Worm (Caenorhabditis elegans) whole organism, young adult: ENCODE measurements around the gene ZK742.4.

Source experiments
- B0019.2 ChIP-seq: fragments of 200-800 bp; sonication (Bioruptor generic); conservative IDR thresholded peaks from 2 replicates; pipeline ENCODE4 v1.3.6; 2022; ENCODE audit warnings: missing genetic modification reagents, missing genetic modification characterization, missing compliant biosample characterization
- B0035.1 ChIP-seq: sonication (generic microtip); optimal IDR thresholded peaks from 2 replicates; lab custom pipeline; 2016; ENCODE audit warnings: missing genetic modification characterization, mild to moderate bottlenecking, missing compliant biosample characterization, missing genotype, missing genetic modification reagents
- B0336.3 ChIP-seq: fragments of 200-800 bp; sonication (Bioruptor generic); IDR thresholded peaks from 2 replicates; pipeline ENCODE4 v1.3.6; 2022; ENCODE audit warnings: missing genetic modification characterization, missing compliant biosample characterization
- C17E4.6 ChIP-seq: fragments of 200-800 bp; sonication (Bioruptor generic); IDR thresholded peaks from 2 replicates; pipeline ENCODE4 v1.3.6; 2022; ENCODE audit warnings: missing genetic modification reagents, missing genetic modification characterization, missing compliant biosample characterization
- D2030.7 ChIP-seq: fragments of 200-800 bp; sonication (Bioruptor generic); IDR thresholded peaks from 2 replicates; pipeline ENCODE4 v1.3.6; 2022; ENCODE audit warnings: missing genetic modification reagents, missing genetic modification characterization, missing compliant biosample characterization
- F33H1.4 ChIP-seq: fragments of 200-800 bp; sonication (Bioruptor generic); IDR thresholded peaks from 2 replicates; pipeline ENCODE4 v1.3.6; 2022; ENCODE audit warnings: missing genetic modification reagents, missing genetic modification characterization, missing compliant biosample characterization
- F39B2.1 ChIP-seq: fragments of 200-800 bp; sonication (Bioruptor generic); IDR thresholded peaks from 2 replicates; pipeline ENCODE4 v1.3.6; 2022; ENCODE audit warnings: missing genetic modification reagents, missing genetic modification characterization, missing compliant biosample characterization
- F57A8.1 ChIP-seq: fragments of 200-800 bp; sonication (Bioruptor generic); optimal IDR thresholded peaks from 2 replicates; lab custom pipeline; 2018; ENCODE audit warnings: mild to moderate bottlenecking, missing genetic modification characterization, moderate library complexity, missing compliant biosample characterization
- T07F8.4 ChIP-seq: sonication (generic microtip); optimal IDR thresholded peaks from 2 replicates; lab custom pipeline; 2016; ENCODE audit warnings: mild to moderate bottlenecking, missing genetic modification characterization, moderate library complexity, missing compliant biosample characterization
- Y79H2A.3 ChIP-seq: fragments of 200-800 bp; sonication (Bioruptor generic); conservative IDR thresholded peaks from 2 replicates; pipeline ENCODE4 v1.3.6; 2022; ENCODE audit warnings: missing genetic modification reagents, missing genetic modification characterization, missing compliant biosample characterization
- ama-1 ChIP-seq, 3 experiments: fragments of 150-350 bp in 1 of 3; sonication (generic microtip) in 2 of 3; optimal IDR thresholded peaks; 2 replicates each; lab custom pipeline; 2014 to 2018; ENCODE audit warnings: missing biosample characterization in 2 of 3, missing genetic modification characterization in 2 of 3, missing genetic modification reagents in 2 of 3
- aptf-2 ChIP-seq: fragments of 200-800 bp; sonication (Bioruptor generic); conservative IDR thresholded peaks from 2 replicates; pipeline ENCODE4 v1.3.6; 2022; ENCODE audit warnings: missing genetic modification reagents, missing genetic modification characterization, missing compliant biosample characterization
- aptf-3 ChIP-seq: fragments of 200-800 bp; sonication (Bioruptor generic); IDR thresholded peaks from 2 replicates; pipeline ENCODE4 v1.3.6; 2022; ENCODE audit warnings: missing genetic modification characterization, missing compliant biosample characterization
- atf-7 ChIP-seq: sonication (generic microtip); optimal IDR thresholded peaks from 2 replicates; lab custom pipeline; 2017; ENCODE audit warnings: mild to moderate bottlenecking, missing genetic modification characterization, missing compliant biosample characterization
- attf-6 ChIP-seq: fragments of 200-800 bp; sonication (Bioruptor generic); IDR thresholded peaks from 2 replicates; pipeline ENCODE4 v1.3.6; 2022; ENCODE audit warnings: missing genetic modification reagents, missing genetic modification characterization, missing compliant biosample characterization
- cebp-1 ChIP-seq, 2 experiments: fragments of 200-800 bp in 1 of 2; sonication (Bioruptor generic) in 1 of 2; sonication (generic microtip) in 1 of 2; IDR thresholded peaks in 1 of 2; optimal IDR thresholded peaks in 1 of 2; 2 replicates each; pipeline versions ENCODE4 v1.3.6 to Lab custom; 2017 to 2022; ENCODE audit warnings: missing compliant biosample characterization in 2 of 2, missing genetic modification characterization in 2 of 2, mild to moderate bottlenecking in 1 of 2, missing genetic modification reagents in 1 of 2, moderate library complexity in 1 of 2
- ceh-100 ChIP-seq: fragments of 200-800 bp; sonication (Bioruptor generic); IDR thresholded peaks from 2 replicates; pipeline ENCODE4 v1.3.6; 2022; ENCODE audit warnings: missing genetic modification reagents, missing genetic modification characterization, missing compliant biosample characterization
- ceh-40 ChIP-seq: fragments of 200-800 bp; sonication (Bioruptor generic); IDR thresholded peaks from 2 replicates; pipeline ENCODE4 v1.3.6; 2022; ENCODE audit warnings: missing genetic modification characterization, missing compliant biosample characterization
- dox-1 ChIP-seq: fragments of 200-800 bp; sonication (Bioruptor generic); IDR thresholded peaks from 2 replicates; pipeline ENCODE4 v1.3.6; 2022; ENCODE audit warnings: missing genetic modification reagents, missing genetic modification characterization, missing compliant biosample characterization
- efl-1 ChIP-seq: fragments of 150-350 bp; optimal IDR thresholded peaks from 2 replicates; lab custom pipeline; 2014; ENCODE audit warnings: missing biosample characterization, missing genetic modification reagents, missing genetic modification characterization
- hlh-26 ChIP-seq: fragments of 200-800 bp; sonication (Bioruptor generic); conservative IDR thresholded peaks from 2 replicates; pipeline ENCODE4 v1.3.6; 2022; ENCODE audit warnings: missing genetic modification reagents, missing genetic modification characterization, missing compliant biosample characterization
- hmg-1.2 ChIP-seq: fragments of 200-800 bp; sonication (Bioruptor generic); IDR thresholded peaks from 2 replicates; pipeline ENCODE4 v1.3.6; 2022; ENCODE audit warnings: missing genetic modification reagents, missing genetic modification characterization, missing compliant biosample characterization
- hmg-20 ChIP-seq: fragments of 200-800 bp; sonication (Bioruptor generic); IDR thresholded peaks from 2 replicates; pipeline ENCODE4 v1.3.6; 2022; ENCODE audit warnings: missing genetic modification reagents, missing genetic modification characterization, missing compliant biosample characterization
- hrde-1 ChIP-seq: sonication (generic microtip); optimal IDR thresholded peaks from 2 replicates; lab custom pipeline; 2016; ENCODE audit warnings: missing genetic modification characterization, mild to moderate bottlenecking, missing compliant biosample characterization, moderate library complexity, missing genotype, missing genetic modification reagents, borderline replicate concordance
- hsf-1 ChIP-seq: fragments of 200-800 bp; sonication (Bioruptor generic); IDR thresholded peaks from 2 replicates; pipeline ENCODE4 v1.3.6; 2022; ENCODE audit warnings: missing genetic modification reagents, missing genetic modification characterization, missing compliant biosample characterization
- lag-1 ChIP-seq: fragments of 200-800 bp; sonication (Bioruptor generic); IDR thresholded peaks from 2 replicates; pipeline ENCODE4 v1.3.6; 2022; ENCODE audit warnings: missing genetic modification reagents, missing genetic modification characterization, missing compliant biosample characterization
- let-526 ChIP-seq: fragments of 200-800 bp; sonication (Bioruptor generic); IDR thresholded peaks from 2 replicates; pipeline ENCODE4 v1.3.6; 2022; ENCODE audit warnings: missing genetic modification reagents, missing genetic modification characterization, missing compliant biosample characterization
- lin-26 ChIP-seq: fragments of 200-800 bp; sonication (Bioruptor generic); IDR thresholded peaks from 2 replicates; pipeline ENCODE4 v1.3.6; 2022; ENCODE audit warnings: missing genetic modification reagents, missing genetic modification characterization, missing compliant biosample characterization
- lin-40 ChIP-seq: sonication (generic microtip); optimal IDR thresholded peaks from 2 replicates; lab custom pipeline; 2016; ENCODE audit warnings: missing genetic modification characterization, mild to moderate bottlenecking, missing compliant biosample characterization, missing genotype, missing genetic modification reagents
- lin-54 ChIP-seq: fragments of 200-800 bp; sonication (Bioruptor generic); optimal IDR thresholded peaks from 2 replicates; lab custom pipeline; 2018; ENCODE audit warnings: mild to moderate bottlenecking, missing genetic modification characterization, missing compliant biosample characterization
- madf-6 ChIP-seq: fragments of 200-800 bp; sonication (Bioruptor generic); IDR thresholded peaks from 2 replicates; pipeline ENCODE4 v1.3.6; 2022; ENCODE audit warnings: missing genetic modification reagents, missing genetic modification characterization, missing compliant biosample characterization
- mcd-1 ChIP-seq: fragments of 200-800 bp; sonication (Bioruptor generic); IDR thresholded peaks from 2 replicates; pipeline ENCODE4 v1.3.6; 2022; ENCODE audit warnings: missing genetic modification reagents, missing genetic modification characterization, missing compliant biosample characterization
- mes-4 ChIP-seq: sonication (generic microtip); optimal IDR thresholded peaks from 2 replicates; lab custom pipeline; 2016; ENCODE audit warnings: missing genotype, missing genetic modification characterization, missing compliant biosample characterization
- nfya-1 ChIP-seq: sonication (generic microtip); optimal IDR thresholded peaks from 2 replicates; lab custom pipeline; 2017; ENCODE audit warnings: antibody characterized with exemption, missing compliant biosample characterization, missing genetic modification characterization, borderline replicate concordance; ENCODE audit not compliant: insufficient read depth
- nfyb-1 ChIP-seq: fragments of 200-800 bp; sonication (Bioruptor generic); IDR thresholded peaks from 2 replicates; pipeline ENCODE4 v1.3.6; 2022; ENCODE audit warnings: missing genetic modification reagents, missing genetic modification characterization, missing compliant biosample characterization
- nhr-120 ChIP-seq: fragments of 200-800 bp; sonication (Bioruptor generic); IDR thresholded peaks from 2 replicates; pipeline ENCODE4 v1.3.6; 2022; ENCODE audit warnings: missing genetic modification characterization, missing compliant biosample characterization
- sdz-38 ChIP-seq: sonication (generic microtip); optimal IDR thresholded peaks from 2 replicates; lab custom pipeline; 2016; ENCODE audit warnings: missing genotype, missing genetic modification characterization, missing compliant biosample characterization
- snpc-1.1 ChIP-seq: sonication (generic microtip); optimal IDR thresholded peaks from 2 replicates; lab custom pipeline; 2017; ENCODE audit warnings: missing genetic modification characterization, mild to moderate bottlenecking, missing compliant biosample characterization, antibody characterized with exemption, moderate library complexity, missing genotype, missing genetic modification reagents; ENCODE audit not compliant: insufficient read depth
- snpc-4 ChIP-seq, 5 experiments: fragments of 150-350 bp in 1 of 5; sonication (generic microtip) in 4 of 5; optimal IDR thresholded peaks; 2 replicates each; lab custom pipeline; 2014 to 2018; ENCODE audit warnings: missing genetic modification characterization in 5 of 5, missing biosample characterization in 3 of 5, antibody characterized with exemption in 2 of 5, mild to moderate bottlenecking in 2 of 5, missing compliant biosample characterization in 2 of 5, missing genotype in 2 of 5, moderate library complexity in 2 of 5, missing genetic modification reagents in 1 of 5
- tbp1 ChIP-seq: fragments of 200-800 bp; sonication (Bioruptor generic); optimal IDR thresholded peaks from 2 replicates; lab custom pipeline; 2018; ENCODE audit warnings: mild to moderate bottlenecking, missing genetic modification characterization, missing compliant biosample characterization
- tlf-1 ChIP-seq: fragments of 200-800 bp; sonication (Bioruptor generic); optimal IDR thresholded peaks from 2 replicates; lab custom pipeline; 2018; ENCODE audit warnings: mild to moderate bottlenecking, missing genetic modification characterization, missing compliant biosample characterization
- unc-62 ChIP-seq: fragments of 150-350 bp; optimal IDR thresholded peaks from 2 replicates; lab custom pipeline; 2014; ENCODE audit warnings: missing biosample characterization, missing genetic modification reagents, missing genetic modification characterization
- xnd-1 ChIP-seq: sonication (generic microtip); optimal IDR thresholded peaks from 2 replicates; lab custom pipeline; 2016; ENCODE audit warnings: missing genotype, missing genetic modification reagents, missing genetic modification characterization, missing compliant biosample characterization
- zim-3 ChIP-seq: sonication (generic microtip); optimal IDR thresholded peaks from 2 replicates; lab custom pipeline; 2017; ENCODE audit warnings: mild to moderate bottlenecking, missing genetic modification characterization, moderate library complexity, missing compliant biosample characterization
- ztf-25 ChIP-seq: fragments of 200-800 bp; sonication (Bioruptor generic); IDR thresholded peaks from 2 replicates; pipeline ENCODE4 v1.3.6; 2022; ENCODE audit warnings: missing genetic modification reagents, missing genetic modification characterization, missing compliant biosample characterization

Gene ZK742.4

ce11 chrV:7811758-7812157 is at the start of gene ZK742.4:
Gene ZK742.4, minus strand, starts transcription at chrV:7811792.
- TF ChIP-seq lin-26 (GFP tag; lab: Robert Waterston, UW) (no peak), B0019.2 (GFP tag; lab: Robert Waterston, UW) (no peak), ceh-40 (GFP tag; lab: Robert Waterston, UW) (no peak), Y79H2A.3 (no peak), F39B2.1 (GFP tag; lab: Robert Waterston, UW) (no peak), aptf-3 (GFP tag; lab: Robert Waterston, UW) (no peak), ztf-25 (GFP tag; lab: Robert Waterston, UW) (no peak), hlh-26 (GFP tag; lab: Robert Waterston, UW) (no peak)

ce11 chrV:7857931-7858330 is 46.3 kb upstream of the ZK742.4 start, which contains the start of gene C37C3.1:
Gene C37C3.1, plus strand, starts transcription at chrV:7857963.
- TF ChIP-seq lin-40 (peak; percentile 3), unc-62 (GFP tag; lab: Kevin White, UChicago) (no peak), xnd-1 (tag; lab: Kevin White, UChicago) (no peak), hrde-1 (peak; percentile 75), zim-3 (tag; lab: Kevin White, UChicago) (peak; percentile 30), snpc-1.1 (peak; percentile 1), ama-1 (optimal IDR thresholded peaks at IDR 0.05; lab: Kevin White, UChicago) (peak; percentile 65), ama-1 (GFP tag; optimal IDR thresholded peaks at IDR 0.05; lab: Kevin White, UChicago) (peak in 1 of 2 experiments; percentile 50), mes-4 (tag; lab: Kevin White, UChicago) (peak; percentile 3), tlf-1 (peak; percentile 57), atf-7 (peak; percentile 4), nfyb-1 (GFP tag; lab: Robert Waterston, UW) (peak; percentile 85), lag-1 (GFP tag; lab: Robert Waterston, UW) (no peak), snpc-4 (GFP tag; optimal IDR thresholded peaks at IDR 0.05; lab: Kevin White, UChicago) (peak; percentile 9), snpc-4 (tag; optimal IDR thresholded peaks at IDR 0.05; lab: Kevin White, UChicago) (peak in 2 of 4 experiments; percentile 24 to 39), C17E4.6 (GFP tag; lab: Robert Waterston, UW) (no peak), B0035.1 (peak; percentile 15), lin-54 (GFP tag; lab: Kevin White, UChicago) (peak; percentile 9), sdz-38 (no peak), mcd-1 (no peak), F33H1.4 (peak; percentile 33; the same call in 1 of the 2 replicates), hmg-1.2 (GFP tag; lab: Robert Waterston, UW) (0 out of 2 replicates have a peak, but pooled peaks have one; percentile 8), aptf-2 (no peak), nfya-1 (tag; lab: Kevin White, UChicago) (no peak), ceh-100 (GFP tag; lab: Robert Waterston, UW) (0 out of 2 replicates have a peak, but pooled peaks have one; percentile 35), T07F8.4 (tag; lab: Kevin White, UChicago) (no peak), cebp-1 (GFP tag; IDR thresholded peaks at IDR 0.05; lab: Robert Waterston, UW) (0 out of 2 replicates have a peak, but pooled peaks have one; percentile 13), cebp-1 (tag; optimal IDR thresholded peaks at IDR 0.05; lab: Kevin White, UChicago) (peak; percentile 48), attf-6 (GFP tag; lab: Robert Waterston, UW) (peak; percentile 18; the same call in 1 of the 2 replicates), dox-1 (GFP tag; lab: Robert Waterston, UW) (no peak), hmg-20 (GFP tag; lab: Robert Waterston, UW) (peak; percentile 70), D2030.7 (GFP tag; lab: Robert Waterston, UW) (0 out of 2 replicates have a peak, but pooled peaks have one; percentile 19), madf-6 (GFP tag; lab: Robert Waterston, UW) (peak; percentile 45), hsf-1 (GFP tag; lab: Robert Waterston, UW) (peak; percentile 76), F57A8.1 (no peak), tbp1 (GFP tag; lab: Kevin White, UChicago) (peak; percentile 12), nhr-120 (0 out of 2 replicates have a peak, but pooled peaks have one; percentile 40), let-526 (GFP tag; lab: Robert Waterston, UW) (0 out of 2 replicates have a peak, but pooled peaks have one; percentile 9), B0336.3 (GFP tag; lab: Robert Waterston, UW) (peak; percentile 64; the same call in 1 of the 2 replicates), efl-1 (GFP tag; lab: Kevin White, UChicago) (no peak)
